Fruit fly (Drosophila melanogaster): Measurements from ENCODE around the gene OdsH.
A peak's percentile ranks its signal among the peaks of the same experiment; 100 is the strongest.

Gene OdsH

dm6 chrX:17774548-17774947 is 16.3 kb upstream of the OdsH start:
- TF ChIP-seq Vsx2 (GFP tag; optimal IDR thresholded peaks at IDR 0.05; ENCODE audit: partially characterized antibody) (peak; percentile 60), OdsH (GFP tag; optimal IDR thresholded peaks at IDR 0.05) (no peak), N (GFP tag; optimal IDR thresholded peaks at IDR 0.05) (no peak), Rel (GFP tag; optimal IDR thresholded peaks at IDR 0.05) (no peak), Rel (tag; optimal IDR thresholded peaks at IDR 0.05) (no peak)

- TF ChIP-seq CG9705 (GFP tag; optimal IDR thresholded peaks at IDR 0.05) (no peak), Jra (GFP tag; optimal IDR thresholded peaks at IDR 0.05) (no peak), psq (GFP tag; optimal IDR thresholded peaks at IDR 0.05) (no peak), woc (GFP tag; optimal IDR thresholded peaks at IDR 0.05) (no peak), sage (GFP tag; optimal IDR thresholded peaks at IDR 0.05) (no peak), jim (GFP tag; optimal IDR thresholded peaks at IDR 0.05) (no peak), Myc (optimal IDR thresholded peaks at IDR 0.05) (no peak)
Observed at dm6 chrX:17780295-17780694, 10.5 kb upstream of the OdsH start.

- TF ChIP-seq CrebA (GFP tag; optimal IDR thresholded peaks at IDR 0.05; ENCODE audit: borderline replicate concordance), result no peak
- no peak for TF ChIP-seq Hnf4 (GFP tag; optimal IDR thresholded peaks at IDR 0.05)
- no peak for TF ChIP-seq pan (optimal IDR thresholded peaks at IDR 0.05)
- no peak for TF ChIP-seq jim (GFP tag; optimal IDR thresholded peaks at IDR 0.05)
- no peak for TF ChIP-seq sage (GFP tag; optimal IDR thresholded peaks at IDR 0.05)
- TF ChIP-seq dsf (GFP tag; optimal IDR thresholded peaks at IDR 0.05; ENCODE audit: borderline replicate concordance), result no peak
- TF ChIP-seq foxo (GFP tag; optimal IDR thresholded peaks at IDR 0.05), result no peak
- no peak for TF ChIP-seq h (GFP tag; optimal IDR thresholded peaks at IDR 0.05)
- TF ChIP-seq Rel (GFP tag; optimal IDR thresholded peaks at IDR 0.05), result no peak
- no peak for TF ChIP-seq Rel (tag; optimal IDR thresholded peaks at IDR 0.05)
- TF ChIP-seq HLH106 (tag; optimal IDR thresholded peaks at IDR 0.05), result no peak
- TF ChIP-seq Hr78 (GFP tag; optimal IDR thresholded peaks at IDR 0.05), result no peak
Observed at dm6 chrX:17780834-17781233, 10.0 kb upstream of the OdsH start.

dm6 chrX:17782058-17782457 is 8.8 kb upstream of the OdsH start:
- TF ChIP-seq Sp1 (GFP tag; optimal IDR thresholded peaks at IDR 0.05) (peak; percentile 8), HLH106 (tag; optimal IDR thresholded peaks at IDR 0.05) (peak; percentile 18), lola (GFP tag; optimal IDR thresholded peaks at IDR 0.05) (no peak), Abd-B (GFP tag; optimal IDR thresholded peaks at IDR 0.05) (no peak)

- peak; percentile 31 for TF ChIP-seq Dfd (GFP tag; optimal IDR thresholded peaks at IDR 0.05)
- no peak for TF ChIP-seq br (GFP tag; optimal IDR thresholded peaks at IDR 0.05)
- TF ChIP-seq Vsx2 (GFP tag; optimal IDR thresholded peaks at IDR 0.05; ENCODE audit: partially characterized antibody), result peak; percentile 64
Observed at dm6 chrX:17789413-17790054, 1.3 kb upstream of the OdsH start.

- TF ChIP-seq foxo (GFP tag; optimal IDR thresholded peaks at IDR 0.05) (no peak), Vsx2 (GFP tag; optimal IDR thresholded peaks at IDR 0.05; ENCODE audit: partially characterized antibody) (no peak), Mio (GFP tag; optimal IDR thresholded peaks at IDR 0.05) (no peak), h (GFP tag; optimal IDR thresholded peaks at IDR 0.05) (no peak), N (GFP tag; optimal IDR thresholded peaks at IDR 0.05) (no peak), CG32264 (GFP tag; optimal IDR thresholded peaks at IDR 0.05) (no peak)
Observed at dm6 chrX:17790072-17790471, 738 bp upstream of the OdsH start.

- TF ChIP-seq ey (GFP tag; optimal IDR thresholded peaks at IDR 0.05) (no peak), CG9705 (GFP tag; optimal IDR thresholded peaks at IDR 0.05) (no peak), tai (GFP tag; optimal IDR thresholded peaks at IDR 0.05) (no peak), pan (optimal IDR thresholded peaks at IDR 0.05) (no peak), Hr78 (GFP tag; optimal IDR thresholded peaks at IDR 0.05) (no peak), fru (GFP tag; optimal IDR thresholded peaks at IDR 0.05) (no peak), rgr (GFP tag; optimal IDR thresholded peaks at IDR 0.05) (no peak), Myc (optimal IDR thresholded peaks at IDR 0.05) (no peak), GATAd (GFP tag; optimal IDR thresholded peaks at IDR 0.05) (no peak), Dif (GFP tag; optimal IDR thresholded peaks at IDR 0.05; ENCODE audit: partially characterized antibody) (no peak), OdsH (GFP tag; optimal IDR thresholded peaks at IDR 0.05) (no peak), dmrt93B (GFP tag; optimal IDR thresholded peaks at IDR 0.05) (no peak), sage (GFP tag; optimal IDR thresholded peaks at IDR 0.05) (no peak), CrebA (GFP tag; optimal IDR thresholded peaks at IDR 0.05; ENCODE audit: borderline replicate concordance) (no peak), psq (GFP tag; optimal IDR thresholded peaks at IDR 0.05) (no peak), N (GFP tag; optimal IDR thresholded peaks at IDR 0.05) (no peak)
Observed at dm6 chrX:17799070-17799802, 8.4 kb downstream of the OdsH start.

All from whole organism, wandering third instar larva.